Worm (Caenorhabditis elegans) whole organism, late embryonic: ENCODE measurements around the gene R144.11.

Experiments
- C08G9.2 ChIP-seq: sonication (generic microtip); optimal IDR thresholded peaks from 2 replicates; lab custom pipeline; 2016; ENCODE audit warnings: mild to moderate bottlenecking, missing genetic modification characterization, moderate library complexity, missing compliant biosample characterization
- F13H6.1 ChIP-seq: sonication (generic microtip); optimal IDR thresholded peaks from 2 replicates; lab custom pipeline; 2016; ENCODE audit warnings: missing genetic modification characterization, missing compliant biosample characterization
- K02D7.2 ChIP-seq: sonication (generic microtip); optimal IDR thresholded peaks from 2 replicates; lab custom pipeline; 2017; ENCODE audit warnings: mild to moderate bottlenecking, missing genetic modification characterization, missing compliant biosample characterization
- K09A11.1 ChIP-seq: sonication (generic microtip); optimal IDR thresholded peaks from 2 replicates; lab custom pipeline; 2017; ENCODE audit warnings: antibody characterized with exemption, mild to moderate bottlenecking, missing genetic modification characterization, missing compliant biosample characterization; ENCODE audit not compliant: insufficient read depth
- T23F11.4 ChIP-seq: fragments of 200-800 bp; sonication (Bioruptor generic); optimal IDR thresholded peaks from 2 replicates; lab custom pipeline; 2018; ENCODE audit warnings: mild to moderate bottlenecking, missing genetic modification characterization, missing compliant biosample characterization
- Y22D7AL.16 ChIP-seq: sonication (generic microtip); optimal IDR thresholded peaks from 2 replicates; lab custom pipeline; 2016; ENCODE audit warnings: missing genetic modification characterization, missing compliant biosample characterization
- ahr-1 ChIP-seq: sonication (generic microtip); optimal IDR thresholded peaks from 2 replicates; lab custom pipeline; 2016; ENCODE audit warnings: missing genetic modification characterization, missing compliant biosample characterization
- ceh-14 ChIP-seq: sonication (generic microtip); optimal IDR thresholded peaks from 2 replicates; lab custom pipeline; 2016; ENCODE audit warnings: missing genotype, missing genetic modification characterization, missing compliant biosample characterization
- ceh-19 ChIP-seq: fragments of 200-800 bp; sonication (Bioruptor generic); optimal IDR thresholded peaks from 2 replicates; lab custom pipeline; 2018; ENCODE audit warnings: mild to moderate bottlenecking, missing genetic modification characterization, missing compliant biosample characterization
- ceh-24 ChIP-seq: sonication (generic microtip); optimal IDR thresholded peaks from 2 replicates; lab custom pipeline; 2016; ENCODE audit warnings: mild to moderate bottlenecking, missing genetic modification characterization, missing compliant biosample characterization
- ceh-30 ChIP-seq: fragments of 150-350 bp; optimal IDR thresholded peaks from 2 replicates; lab custom pipeline; 2014; ENCODE audit warnings: missing biosample characterization, missing genetic modification characterization
- ceh-34 ChIP-seq: sonication (generic microtip); optimal IDR thresholded peaks from 2 replicates; lab custom pipeline; 2016; ENCODE audit warnings: mild to moderate bottlenecking, missing genetic modification characterization, missing compliant biosample characterization
- ceh-45 ChIP-seq: fragments of 200-800 bp; sonication (Bioruptor generic); IDR thresholded peaks from 2 replicates; pipeline ENCODE4 v1.3.6; 2022; ENCODE audit warnings: missing genetic modification reagents, missing genetic modification characterization, missing compliant biosample characterization
- ceh-48 ChIP-seq: sonication (generic microtip); optimal IDR thresholded peaks from 2 replicates; lab custom pipeline; 2016; ENCODE audit warnings: missing genetic modification characterization, inconsistent platforms, missing compliant biosample characterization
- ceh-6 ChIP-seq: fragments of 200-800 bp; sonication (Bioruptor generic); optimal IDR thresholded peaks from 2 replicates; lab custom pipeline; 2018; ENCODE audit warnings: mild to moderate bottlenecking, missing genetic modification characterization, missing compliant biosample characterization
- che-1 ChIP-seq: sonication (generic microtip); optimal IDR thresholded peaks from 2 replicates; lab custom pipeline; 2016; ENCODE audit warnings: mild to moderate bottlenecking, missing genetic modification characterization, missing compliant biosample characterization
- dve-1 ChIP-seq: sonication (generic microtip); optimal IDR thresholded peaks from 2 replicates; lab custom pipeline; 2017; ENCODE audit warnings: antibody characterized with exemption, mild to moderate bottlenecking, missing genetic modification characterization, missing compliant biosample characterization
- elt-4 ChIP-seq: sonication (generic microtip); optimal IDR thresholded peaks from 2 replicates; lab custom pipeline; 2016; ENCODE audit warnings: missing genetic modification characterization, missing compliant biosample characterization
- ets-4 ChIP-seq: sonication (generic microtip); optimal IDR thresholded peaks from 2 replicates; lab custom pipeline; 2016; ENCODE audit warnings: missing genetic modification characterization, missing compliant biosample characterization
- fax-1 ChIP-seq: sonication (generic microtip); optimal IDR thresholded peaks from 2 replicates; lab custom pipeline; 2016; ENCODE audit warnings: missing genotype, missing genetic modification characterization, missing compliant biosample characterization
- fkh-6 ChIP-seq: sonication (generic microtip); optimal IDR thresholded peaks from 2 replicates; lab custom pipeline; 2016; ENCODE audit warnings: missing genetic modification characterization, missing compliant biosample characterization
- gmeb-2 ChIP-seq: sonication (generic microtip); optimal IDR thresholded peaks from 2 replicates; lab custom pipeline; 2016; ENCODE audit warnings: missing genetic modification characterization, inconsistent platforms, missing compliant biosample characterization
- hlh-13 ChIP-seq: fragments of 200-800 bp; sonication (Bioruptor generic); optimal IDR thresholded peaks from 2 replicates; lab custom pipeline; 2018; ENCODE audit warnings: mild to moderate bottlenecking, missing genetic modification characterization, missing compliant biosample characterization
- hlh-30 ChIP-seq: sonication (generic microtip); optimal IDR thresholded peaks from 2 replicates; lab custom pipeline; 2017; ENCODE audit warnings: antibody characterized with exemption, missing genetic modification characterization, missing compliant biosample characterization; ENCODE audit not compliant: insufficient read depth
- hlh-6 ChIP-seq: sonication (generic microtip); optimal IDR thresholded peaks from 2 replicates; lab custom pipeline; 2016; ENCODE audit warnings: missing genotype, missing genetic modification characterization, missing compliant biosample characterization
- hlh-8 ChIP-seq: sonication (generic microtip); optimal IDR thresholded peaks from 2 replicates; lab custom pipeline; 2016; ENCODE audit warnings: missing genotype, missing genetic modification characterization, missing compliant biosample characterization
- lim-6 ChIP-seq: sonication (generic microtip); optimal IDR thresholded peaks from 2 replicates; lab custom pipeline; 2016; ENCODE audit warnings: missing genetic modification characterization, missing compliant biosample characterization
- lin-11 ChIP-seq: fragments of 200-800 bp; sonication (Bioruptor generic); optimal IDR thresholded peaks from 2 replicates; lab custom pipeline; 2018; ENCODE audit warnings: mild to moderate bottlenecking, missing genetic modification characterization, missing compliant biosample characterization
- madf-2 ChIP-seq: sonication (generic microtip); optimal IDR thresholded peaks from 2 replicates; lab custom pipeline; 2017; ENCODE audit warnings: missing genetic modification characterization, missing compliant biosample characterization
- mec-3 ChIP-seq: sonication (generic microtip); optimal IDR thresholded peaks from 2 replicates; lab custom pipeline; 2016; ENCODE audit warnings: borderline replicate concordance, missing genetic modification characterization, missing compliant biosample characterization
- nfya-1 ChIP-seq: sonication (generic microtip); optimal IDR thresholded peaks from 2 replicates; lab custom pipeline; 2017; ENCODE audit warnings: missing genetic modification characterization, mild to moderate bottlenecking, missing compliant biosample characterization, antibody characterized with exemption, moderate library complexity
- pat-9 ChIP-seq: fragments of 200-800 bp; sonication (Bioruptor generic); optimal IDR thresholded peaks from 2 replicates; lab custom pipeline; 2018; ENCODE audit warnings: mild to moderate bottlenecking, missing genetic modification characterization, moderate library complexity, missing compliant biosample characterization
- pax-1 ChIP-seq: fragments of 150-350 bp; optimal IDR thresholded peaks from 2 replicates; lab custom pipeline; 2014; ENCODE audit warnings: missing biosample characterization, missing genetic modification characterization
- pqm-1 ChIP-seq: sonication (generic microtip); optimal IDR thresholded peaks from 2 replicates; lab custom pipeline; 2016; ENCODE audit warnings: missing genetic modification characterization, missing compliant biosample characterization
- pros-1 ChIP-seq: fragments of 150-350 bp; optimal IDR thresholded peaks from 2 replicates; lab custom pipeline; 2014; ENCODE audit warnings: missing biosample characterization, missing genetic modification reagents, missing genetic modification characterization
- sdc-2 ChIP-seq: sonication (generic microtip); optimal IDR thresholded peaks from 2 replicates; lab custom pipeline; 2016; ENCODE audit warnings: missing genotype, missing genetic modification characterization, missing compliant biosample characterization
- syd-9 ChIP-seq: sonication (generic microtip); optimal IDR thresholded peaks from 2 replicates; lab custom pipeline; 2016; ENCODE audit warnings: mild to moderate bottlenecking, missing genetic modification characterization, moderate library complexity, missing compliant biosample characterization
- unc-42 ChIP-seq: sonication (generic microtip); optimal IDR thresholded peaks from 2 replicates; lab custom pipeline; 2016; ENCODE audit warnings: missing genotype, missing genetic modification characterization, missing compliant biosample characterization
- zip-5 ChIP-seq: sonication (generic microtip); optimal IDR thresholded peaks from 2 replicates; lab custom pipeline; 2016; ENCODE audit warnings: missing genetic modification characterization, missing compliant biosample characterization
- ztf-16 ChIP-seq: sonication (generic microtip); optimal IDR thresholded peaks from 2 replicates; lab custom pipeline; 2017; ENCODE audit warnings: missing genetic modification characterization, missing compliant biosample characterization

The R144.11 gene

DNA sequence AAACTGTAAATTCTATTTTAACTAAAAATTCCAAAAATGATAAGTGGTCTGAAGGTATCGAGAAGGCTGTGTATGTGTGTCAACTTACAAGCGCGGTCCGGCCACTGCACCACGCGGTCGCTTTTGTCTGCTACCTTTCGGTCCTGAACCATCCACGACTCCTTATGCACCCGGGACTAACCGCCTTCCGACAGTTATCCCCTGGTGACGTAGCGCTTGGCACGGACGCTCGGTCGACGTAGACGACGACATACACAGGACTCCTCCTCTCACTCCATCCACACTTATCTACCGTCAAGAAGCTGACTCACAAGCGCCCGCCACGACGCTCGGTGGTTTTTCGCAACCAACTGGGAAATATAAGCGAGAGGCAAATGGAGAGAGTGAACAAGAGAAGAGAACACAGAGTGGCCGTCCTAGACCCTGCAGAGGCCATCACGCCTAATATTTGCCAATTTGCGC, 22.8 kb upstream of the R144.11 start (continued):
- TF ChIP-seq madf-2 (tag; lab: Kevin White, UChicago) (peak; percentile 50), ets-4 (tag; lab: Kevin White, UChicago) (peak; percentile 97), mec-3 (tag; lab: Kevin White, UChicago) (peak; percentile 51), fax-1 (tag; lab: Kevin White, UChicago) (peak; percentile 81), K09A11.1 (tag; lab: Kevin White, UChicago) (peak; percentile 39), zip-5 (peak; percentile 54), gmeb-2 (tag; lab: Kevin White, UChicago) (peak; percentile 67), hlh-8 (peak; percentile 52), hlh-30 (tag; lab: Kevin White, UChicago) (peak; percentile 47), C08G9.2 (tag; lab: Kevin White, UChicago) (peak; percentile 86), ztf-16 (tag; lab: Kevin White, UChicago) (peak; percentile 86), lim-6 (peak; percentile 45), ceh-14 (tag; lab: Kevin White, UChicago) (peak; percentile 83), hlh-13 (GFP tag; lab: Kevin White, UChicago) (peak; percentile 78), nfya-1 (peak; percentile 72), pros-1 (peak; percentile 24), Y22D7AL.16 (tag; lab: Kevin White, UChicago) (peak; percentile 38), F13H6.1 (tag; lab: Kevin White, UChicago) (peak; percentile 85), ceh-45 (GFP tag; lab: Robert Waterston, UW) (peak; percentile 87), unc-42 (peak; percentile 69), dve-1 (peak; percentile 84), K02D7.2 (tag; lab: Kevin White, UChicago) (peak; percentile 86), lin-11 (tag; lab: Kevin White, UChicago) (peak; percentile 77), ahr-1 (tag; lab: Kevin White, UChicago) (peak; percentile 11), fkh-6 (peak; percentile 88), ceh-6 (GFP tag; lab: Kevin White, UChicago) (peak; percentile 84)

DNA sequence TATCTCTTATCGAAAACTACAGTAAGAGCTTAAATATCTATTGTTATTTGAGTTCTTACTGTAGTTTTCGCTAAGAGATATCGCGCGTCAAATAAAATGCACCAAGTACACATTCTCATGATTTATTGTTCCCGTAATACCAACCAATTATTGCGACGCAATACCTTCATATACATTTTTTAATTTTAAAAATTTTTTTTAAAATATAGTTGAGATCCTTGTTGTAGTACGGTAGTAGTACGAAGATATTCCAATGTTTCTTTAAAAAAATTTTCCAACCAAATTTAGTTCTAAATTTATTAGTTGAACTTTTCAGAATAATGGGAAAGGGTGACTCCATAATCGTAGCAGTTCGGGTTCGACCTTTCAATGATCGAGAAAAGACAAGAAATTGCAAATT, 22.0 kb upstream of the R144.11 start, which contains the start of gene klp-6:
Gene klp-6, plus strand, starts transcription at position 301 of the 400 bp plus-strand sequence.
- TF ChIP-seq ahr-1 (tag; lab: Kevin White, UChicago): no peak
- TF ChIP-seq, all 69 proteins: peak for 0

DNA sequence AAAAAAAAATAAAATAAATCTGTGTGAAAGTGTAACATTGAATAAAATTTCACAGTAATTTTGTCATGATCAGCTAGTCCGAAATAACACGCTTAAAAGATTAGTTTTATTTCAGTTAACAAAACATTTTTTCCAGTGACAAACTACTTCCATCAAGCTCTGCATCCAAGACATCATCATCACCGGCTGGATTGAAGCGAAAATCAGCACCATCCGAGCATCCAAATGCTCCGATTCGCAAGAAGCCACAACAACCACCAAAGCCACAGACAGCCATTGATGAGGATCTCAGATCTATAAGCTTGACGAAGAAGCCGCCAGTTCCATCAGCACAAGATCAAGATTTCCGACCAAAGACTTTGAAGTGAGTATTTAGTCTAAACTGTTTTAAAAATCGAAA, 18.6 kb upstream of the R144.11 start:
- TF ChIP-seq T23F11.4: no peak
- no peak for TF ChIP-seq syd-9
- no peak for TF ChIP-seq pat-9 (tag; lab: Kevin White, UChicago)
- TF ChIP-seq pros-1: no peak
- no peak for TF ChIP-seq ceh-30 (tag; lab: Kevin White, UChicago)
- TF ChIP-seq ceh-24 (tag; lab: Kevin White, UChicago): no peak
- no peak for TF ChIP-seq dve-1
- TF ChIP-seq ceh-34 (tag; lab: Kevin White, UChicago): no peak
- TF ChIP-seq fax-1 (tag; lab: Kevin White, UChicago): no peak
- TF ChIP-seq ztf-16 (tag; lab: Kevin White, UChicago): no peak

DNA sequence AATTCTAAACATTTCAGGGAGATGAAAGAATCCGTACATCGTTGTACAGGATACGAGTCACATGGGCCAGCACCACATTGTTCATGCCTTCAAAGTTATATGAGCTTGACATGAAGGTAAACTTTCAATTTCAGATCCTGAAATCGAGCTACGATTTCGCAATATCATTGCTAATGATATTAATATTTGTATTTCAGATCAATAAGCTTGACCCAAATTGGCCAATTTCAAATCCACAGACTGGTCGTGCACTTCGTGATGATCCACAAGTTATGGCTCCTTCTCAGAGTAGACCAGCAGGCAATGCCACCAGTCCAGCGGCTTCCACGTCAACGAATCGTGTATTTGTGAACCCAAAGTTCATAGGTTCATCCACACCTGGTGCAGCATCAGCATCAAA, 17.7 kb upstream of the R144.11 start:
- no peak for TF ChIP-seq ceh-45 (GFP tag; lab: Robert Waterston, UW)
- no peak for TF ChIP-seq pqm-1 (tag; lab: Kevin White, UChicago)
- TF ChIP-seq mec-3 (tag; lab: Kevin White, UChicago): no peak
- TF ChIP-seq ztf-16 (tag; lab: Kevin White, UChicago): no peak
- no peak for TF ChIP-seq che-1 (tag; lab: Kevin White, UChicago)
- no peak for TF ChIP-seq pros-1
- TF ChIP-seq ceh-48 (tag; lab: Kevin White, UChicago): no peak
- no peak for TF ChIP-seq madf-2 (tag; lab: Kevin White, UChicago)
- TF ChIP-seq zip-5: no peak
- TF ChIP-seq ceh-14 (tag; lab: Kevin White, UChicago): no peak
- no peak for TF ChIP-seq sdc-2 (tag; lab: Kevin White, UChicago)
- no peak for TF ChIP-seq hlh-6
- no peak for TF ChIP-seq elt-4 (tag; lab: Kevin White, UChicago)
- no peak for TF ChIP-seq ceh-19 (GFP tag; lab: Kevin White, UChicago)
- no peak for TF ChIP-seq lim-6
- TF ChIP-seq unc-42: no peak
- no peak for TF ChIP-seq ets-4 (tag; lab: Kevin White, UChicago)
- TF ChIP-seq pax-1: no peak
- TF ChIP-seq K02D7.2 (tag; lab: Kevin White, UChicago): no peak
